Worm (Caenorhabditis elegans): ENCODE measurements around the gene ugt-62.

DNA sequence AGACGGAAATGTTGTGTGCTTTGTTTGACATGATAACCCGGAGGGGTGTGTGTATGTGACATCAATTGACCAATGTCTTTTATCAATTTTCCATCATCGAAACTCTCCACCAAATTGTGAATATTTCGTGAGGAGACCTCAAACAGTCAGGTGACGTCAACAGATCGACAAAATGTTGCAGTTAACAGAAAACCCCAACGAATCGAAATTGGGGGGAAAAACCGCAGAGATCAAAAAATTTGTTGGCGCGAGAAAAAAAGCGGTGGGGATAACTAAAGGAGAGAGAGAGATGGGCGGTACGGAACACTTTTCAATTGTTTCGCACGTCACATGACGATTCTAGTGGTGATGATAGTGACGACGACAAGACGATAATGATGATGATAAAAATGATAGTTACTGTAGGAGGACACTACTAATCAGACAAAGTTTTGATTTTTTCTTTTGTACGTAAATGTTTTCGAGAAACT is 45.8 kb downstream of the ugt-62 start:
- TF ChIP-seq ama-1 (optimal IDR thresholded peaks at IDR 0.05) (no peak), flt-1 (GFP tag; IDR thresholded peaks at IDR 0.05) (no peak), tbx-11 (GFP tag; IDR thresholded peaks at IDR 0.05) (no peak), hmbx-1 (tag; optimal IDR thresholded peaks at IDR 0.05) (no peak), pes-1 (GFP tag; IDR thresholded peaks at IDR 0.05) (no peak)
